ENCODE assay signal across 8 worm cellular contexts in the genomic region with DNA sequence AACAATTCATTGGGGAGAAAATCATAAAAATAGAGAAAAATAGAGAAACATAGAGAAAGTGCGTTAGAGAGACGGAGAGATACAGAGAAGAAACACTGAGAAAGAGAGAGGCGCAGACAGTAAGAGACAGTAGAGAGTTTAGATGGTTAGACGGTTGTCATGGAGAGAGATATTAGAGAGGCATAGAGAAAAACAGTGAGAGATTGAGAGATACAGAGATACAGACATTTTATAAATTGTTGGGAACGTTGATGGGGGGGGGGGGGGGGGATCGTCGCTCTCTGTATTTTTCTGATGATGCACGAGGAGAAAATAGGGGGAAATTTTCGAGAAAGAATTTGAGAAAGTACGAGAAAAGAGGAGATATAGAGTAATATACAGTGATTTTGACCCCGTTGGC.
TF ChIP-seq lines count a peak whose summit lies in the region.

No protein-coding gene starts in this region.

TF ChIP-seq in whole organism, L1 larva, 84 proteins besides CTCF, POLR2A, EP300 and RAD21 (continues in another document):
- TF ChIP-seq nhr-20 (tag; optimal IDR thresholded peaks at IDR 0.05; lab: Kevin White, UChicago) (peak; percentile 92), egl-27 (tag; optimal IDR thresholded peaks at IDR 0.05; lab: Kevin White, UChicago) (no peak), nhr-47 (tag; optimal IDR thresholded peaks at IDR 0.05; lab: Kevin White, UChicago) (peak; percentile 92), ceh-63 (GFP tag; optimal IDR thresholded peaks at IDR 0.05; lab: Kevin White, UChicago) (no peak), nhr-85 (tag; lab: Kevin White, UChicago) (peak; percentile 99), hlh-4 (tag; optimal IDR thresholded peaks at IDR 0.05; lab: Kevin White, UChicago) (no peak), lin-39 (tag; optimal IDR thresholded peaks at IDR 0.05; lab: Kevin White, UChicago) (peak; percentile 79), lin-15B (tag; optimal IDR thresholded peaks at IDR 0.05; lab: Kevin White, UChicago) (no peak), C16A3.4 (tag; optimal IDR thresholded peaks at IDR 0.05; lab: Kevin White, UChicago) (no peak), unc-86 (tag; optimal IDR thresholded peaks at IDR 0.05; lab: Kevin White, UChicago) (peak; percentile 72), fkh-4 (tag; optimal IDR thresholded peaks at IDR 0.05; lab: Kevin White, UChicago; ENCODE audit: borderline replicate concordance) (peak; percentile 22)

TF ChIP-seq in whole organism, L2 larva, 48 proteins besides CTCF, POLR2A, EP300 and RAD21 (continues in another document):
- TF ChIP-seq crh-2 (tag; optimal IDR thresholded peaks at IDR 0.05; lab: Kevin White, UChicago), result peak; percentile 69
- no peak for TF ChIP-seq nhr-12 (tag; optimal IDR thresholded peaks at IDR 0.05; lab: Kevin White, UChicago)
- TF ChIP-seq snpc-4 (tag; optimal IDR thresholded peaks at IDR 0.05; lab: Kevin White, UChicago), result peak; percentile 6
- peak; percentile 55 for TF ChIP-seq ztf-4 (tag; optimal IDR thresholded peaks at IDR 0.05; lab: Kevin White, UChicago)
- TF ChIP-seq mbf-1 (tag; optimal IDR thresholded peaks at IDR 0.05; lab: Kevin White, UChicago), result no peak
- TF ChIP-seq ama-1 (optimal IDR thresholded peaks at IDR 0.05; lab: Kevin White, UChicago), result no peak
- no peak for TF ChIP-seq ztf-11 (tag; optimal IDR thresholded peaks at IDR 0.05; lab: Kevin White, UChicago)
- TF ChIP-seq unc-62 (GFP tag; optimal IDR thresholded peaks at IDR 0.05; lab: Kevin White, UChicago), result no peak
- TF ChIP-seq nhr-21 (tag; optimal IDR thresholded peaks at IDR 0.05; lab: Kevin White, UChicago), result peak; percentile 58
- peak; percentile 47 for TF ChIP-seq fos-1 (tag; optimal IDR thresholded peaks at IDR 0.05; lab: Kevin White, UChicago)
- TF ChIP-seq gmeb-1 (tag; optimal IDR thresholded peaks at IDR 0.05; lab: Kevin White, UChicago), result peak; percentile 85

TF ChIP-seq in whole organism, L3 larva, 47 proteins besides CTCF, POLR2A, EP300 and RAD21 (continues in another document):
- TF ChIP-seq egl-5 (tag; optimal IDR thresholded peaks at IDR 0.05; lab: Kevin White, UChicago), result no peak
- no peak for TF ChIP-seq nhr-77 (tag; optimal IDR thresholded peaks at IDR 0.05; lab: Kevin White, UChicago)
- no peak for TF ChIP-seq eor-1 (tag; optimal IDR thresholded peaks at IDR 0.05; lab: Kevin White, UChicago)
- peak; percentile 77 for TF ChIP-seq hmg-11 (tag; optimal IDR thresholded peaks at IDR 0.05; lab: Kevin White, UChicago)
- TF ChIP-seq ceh-16 (tag; optimal IDR thresholded peaks at IDR 0.05; lab: Kevin White, UChicago), result no peak
- TF ChIP-seq daf-12 (tag; optimal IDR thresholded peaks at IDR 0.05; lab: Kevin White, UChicago), result no peak
- no peak for TF ChIP-seq egl-27 (tag; optimal IDR thresholded peaks at IDR 0.05; lab: Kevin White, UChicago)
- peak; percentile 73 for TF ChIP-seq nhr-43 (tag; optimal IDR thresholded peaks at IDR 0.05; lab: Kevin White, UChicago; ENCODE audit: poor library complexity, severe bottlenecking)
- TF ChIP-seq nhr-25 (tag; optimal IDR thresholded peaks at IDR 0.05; lab: Kevin White, UChicago), result peak; percentile 90
- TF ChIP-seq jun-1 (tag; optimal IDR thresholded peaks at IDR 0.05; lab: Kevin White, UChicago), result peak; percentile 64
- peak; percentile 78 for TF ChIP-seq nfya-1 (tag; optimal IDR thresholded peaks at IDR 0.05; lab: Kevin White, UChicago; ENCODE audit: insufficient read depth)

TF ChIP-seq in whole organism, L4 larva, 104 proteins besides CTCF, POLR2A, EP300 and RAD21 (continues in another document):
- no peak for TF ChIP-seq nhr-10 (tag; optimal IDR thresholded peaks at IDR 0.05; lab: Kevin White, UChicago)
- peak; percentile 60 for TF ChIP-seq nhr-28 (tag; optimal IDR thresholded peaks at IDR 0.05; lab: Kevin White, UChicago)
- peak; percentile 70 for TF ChIP-seq lin-38 (GFP tag; IDR thresholded peaks at IDR 0.05; lab: Robert Waterston, UW)
- peak; percentile 37 for TF ChIP-seq rbr-2 (tag; optimal IDR thresholded peaks at IDR 0.05; lab: Kevin White, UChicago)
- peak; percentile 58 for TF ChIP-seq lin-13 (GFP tag; optimal IDR thresholded peaks at IDR 0.05; lab: Kevin White, UChicago)
- no peak for TF ChIP-seq lin-15B (tag; optimal IDR thresholded peaks at IDR 0.05; lab: Kevin White, UChicago)
- no peak for TF ChIP-seq ceh-82 (tag; optimal IDR thresholded peaks at IDR 0.05; lab: Kevin White, UChicago)
- no peak for TF ChIP-seq zip-11 (GFP tag; IDR thresholded peaks at IDR 0.05; lab: Robert Waterston, UW)
- peak in 1 of 2 experiments; percentile 49 for TF ChIP-seq mdl-1 (tag; optimal IDR thresholded peaks at IDR 0.05; lab: Kevin White, UChicago)
- TF ChIP-seq ceh-44 (GFP tag; IDR thresholded peaks at IDR 0.05; lab: Robert Waterston, UW), result no peak
- TF ChIP-seq egl-27 (tag; optimal IDR thresholded peaks at IDR 0.05; lab: Kevin White, UChicago), result no peak
- TF ChIP-seq ama-1 (optimal IDR thresholded peaks at IDR 0.05; lab: Kevin White, UChicago), result no peak

TF ChIP-seq in whole organism, late embryonic, 69 proteins besides CTCF, POLR2A, EP300 and RAD21 (continues in another document):
- peak; percentile 25 for TF ChIP-seq hlh-30 (tag; optimal IDR thresholded peaks at IDR 0.05; lab: Kevin White, UChicago; ENCODE audit: insufficient read depth)
- no peak for TF ChIP-seq ceh-9 (tag; optimal IDR thresholded peaks at IDR 0.05; lab: Kevin White, UChicago)
- no peak for TF ChIP-seq ceh-6 (GFP tag; optimal IDR thresholded peaks at IDR 0.05; lab: Kevin White, UChicago)
- TF ChIP-seq dve-1 (tag; optimal IDR thresholded peaks at IDR 0.05; lab: Kevin White, UChicago), result peak; percentile 54
- TF ChIP-seq K09A11.1 (tag; optimal IDR thresholded peaks at IDR 0.05; lab: Kevin White, UChicago; ENCODE audit: insufficient read depth), result peak; percentile 1
- TF ChIP-seq ceh-18 (tag; optimal IDR thresholded peaks at IDR 0.05; lab: Kevin White, UChicago), result peak; percentile 39
- TF ChIP-seq ceh-31 (tag; optimal IDR thresholded peaks at IDR 0.05; lab: Kevin White, UChicago), result peak; percentile 22
- no peak for TF ChIP-seq lin-11 (tag; optimal IDR thresholded peaks at IDR 0.05; lab: Kevin White, UChicago)
- TF ChIP-seq elt-4 (tag; optimal IDR thresholded peaks at IDR 0.05; lab: Kevin White, UChicago), result no peak
- peak; percentile 3 for TF ChIP-seq tbx-2 (tag; optimal IDR thresholded peaks at IDR 0.05; lab: Kevin White, UChicago)
- TF ChIP-seq unc-55 (GFP tag; optimal IDR thresholded peaks at IDR 0.05; lab: Kevin White, UChicago), result peak; percentile 90

TF ChIP-seq in whole organism, midembryonic, 9 proteins besides CTCF, POLR2A, EP300 and RAD21:
- TF ChIP-seq ztf-23 (GFP tag; IDR thresholded peaks at IDR 0.05; lab: Robert Waterston, UW) (0 out of 2 replicates have a peak, but pooled peaks have one; percentile 39), ztf-29 (GFP tag; IDR thresholded peaks at IDR 0.05; lab: Robert Waterston, UW) (no peak), cog-1 (tag; optimal IDR thresholded peaks at IDR 0.05; lab: Kevin White, UChicago) (peak; percentile 55)

TF ChIP-seq in whole organism, mixed stage, embryonic, 35 proteins besides CTCF, POLR2A, EP300 and RAD21 (continues in another document):
- TF ChIP-seq ham-2 (GFP tag; optimal IDR thresholded peaks at IDR 0.05; lab: Kevin White, UChicago), result no peak
- TF ChIP-seq elt-3 (tag; optimal IDR thresholded peaks at IDR 0.05; lab: Kevin White, UChicago), result no peak
- no peak for TF ChIP-seq ztf-11 (tag; optimal IDR thresholded peaks at IDR 0.05; lab: Kevin White, UChicago)
- TF ChIP-seq M03D4.4 (tag; optimal IDR thresholded peaks at IDR 0.05; lab: Kevin White, UChicago), result peak; percentile 33
- TF ChIP-seq unc-39 (tag; optimal IDR thresholded peaks at IDR 0.05; lab: Kevin White, UChicago), result no peak
- TF ChIP-seq nhr-237 (tag; optimal IDR thresholded peaks at IDR 0.05; lab: Kevin White, UChicago), result peak; percentile 64
- TF ChIP-seq snpc-4 (tag; optimal IDR thresholded peaks at IDR 0.05; lab: Kevin White, UChicago), result no peak
- TF ChIP-seq lin-13 (tag; optimal IDR thresholded peaks at IDR 0.05; lab: Kevin White, UChicago), result no peak
- no peak for TF ChIP-seq ceh-83 (GFP tag; optimal IDR thresholded peaks at IDR 0.05; lab: Kevin White, UChicago)
- TF ChIP-seq bed-3 (GFP tag; optimal IDR thresholded peaks at IDR 0.05; lab: Kevin White, UChicago), result no peak
- TF ChIP-seq lsy-2 (tag; optimal IDR thresholded peaks at IDR 0.05; lab: Kevin White, UChicago), result peak; percentile 73
- TF ChIP-seq unc-62 (GFP tag; optimal IDR thresholded peaks at IDR 0.05; lab: Kevin White, UChicago), result peak; percentile 72
- peak; percentile 83 for TF ChIP-seq ces-1 (GFP tag; optimal IDR thresholded peaks at IDR 0.05; lab: Kevin White, UChicago)
- TF ChIP-seq mls-2 (tag; optimal IDR thresholded peaks at IDR 0.05; lab: Kevin White, UChicago), result no peak
- TF ChIP-seq nhr-2 (tag; optimal IDR thresholded peaks at IDR 0.05; lab: Kevin White, UChicago), result peak; percentile 60
- peak; percentile 44 for TF ChIP-seq sptf-1 (tag; optimal IDR thresholded peaks at IDR 0.05; lab: Kevin White, UChicago)
- TF ChIP-seq pha-4 (tag; optimal IDR thresholded peaks at IDR 0.05; lab: Kevin White, UChicago), result peak; percentile 84

TF ChIP-seq in whole organism, young adult, 124 proteins besides CTCF, POLR2A, EP300 and RAD21 (continues in another document):
- peak; percentile 62 for TF ChIP-seq attf-5 (GFP tag; optimal IDR thresholded peaks at IDR 0.05; lab: Kevin White, UChicago)
- no peak for TF ChIP-seq snpc-1.3 (tag; optimal IDR thresholded peaks at IDR 0.05; lab: Kevin White, UChicago; ENCODE audit: insufficient read depth)
- peak; percentile 50 for TF ChIP-seq lin-54 (GFP tag; optimal IDR thresholded peaks at IDR 0.05; lab: Kevin White, UChicago)
- no peak for TF ChIP-seq cebp-1 (GFP tag; IDR thresholded peaks at IDR 0.05; lab: Robert Waterston, UW)
- TF ChIP-seq cebp-1 (tag; optimal IDR thresholded peaks at IDR 0.05; lab: Kevin White, UChicago), result peak; percentile 69
- no peak for TF ChIP-seq ztf-18 (tag; optimal IDR thresholded peaks at IDR 0.05; lab: Kevin White, UChicago)
- TF ChIP-seq madf-3 (GFP tag; IDR thresholded peaks at IDR 0.05; lab: Robert Waterston, UW), result no peak
- no peak for TF ChIP-seq T07F8.4 (tag; optimal IDR thresholded peaks at IDR 0.05; lab: Kevin White, UChicago)
- no peak for TF ChIP-seq ztf-3 (GFP tag; optimal IDR thresholded peaks at IDR 0.05; lab: Kevin White, UChicago)
- TF ChIP-seq dpff-1 (tag; optimal IDR thresholded peaks at IDR 0.05; lab: Kevin White, UChicago), result no peak
- TF ChIP-seq lin-35 (GFP tag; optimal IDR thresholded peaks at IDR 0.05; lab: Kevin White, UChicago), result peak in 1 of 3 experiments; percentile 56
- TF ChIP-seq F23B12.7 (tag; optimal IDR thresholded peaks at IDR 0.05; lab: Kevin White, UChicago; ENCODE audit: insufficient read depth), result no peak
- no peak for TF ChIP-seq B0261.1 (tag; optimal IDR thresholded peaks at IDR 0.05; lab: Kevin White, UChicago)
- no peak for TF ChIP-seq ets-4 (GFP tag; optimal IDR thresholded peaks at IDR 0.05; lab: Kevin White, UChicago)
- no peak for TF ChIP-seq F55B11.4 (tag; optimal IDR thresholded peaks at IDR 0.05; lab: Kevin White, UChicago; ENCODE audit: borderline replicate concordance, insufficient read depth)
- no peak for TF ChIP-seq ztf-28 (GFP tag; IDR thresholded peaks at IDR 0.05; lab: Robert Waterston, UW)
- TF ChIP-seq nfya-2 (GFP tag; IDR thresholded peaks at IDR 0.05; lab: Robert Waterston, UW), result no peak
- TF ChIP-seq somi-1 (GFP tag; optimal IDR thresholded peaks at IDR 0.05; lab: Kevin White, UChicago), result peak; percentile 84
- TF ChIP-seq lin-40 (tag; optimal IDR thresholded peaks at IDR 0.05; lab: Kevin White, UChicago), result peak; percentile 88
